Worm (Caenorhabditis elegans): Measurements from ENCODE around the gene H43I07.1.

ce11 chrV:4185885-4186284, 18.6 kb upstream of the H43I07.1 start:
- TF ChIP-seq med-1 (GFP tag; optimal IDR thresholded peaks at IDR 0.05; ENCODE audit: insufficient read depth) = no peak
- no peak for TF ChIP-seq ztf-29 (GFP tag; IDR thresholded peaks at IDR 0.05)
- no peak for TF ChIP-seq ref-1 (GFP tag; conservative IDR thresholded peaks at IDR 0.05)
- no peak for TF ChIP-seq T22C8.4 (GFP tag; IDR thresholded peaks at IDR 0.05)
- no peak for TF ChIP-seq klf-2 (GFP tag; conservative IDR thresholded peaks at IDR 0.05)
- no peak for TF ChIP-seq cog-1 (tag; optimal IDR thresholded peaks at IDR 0.05)
